Worm (Caenorhabditis elegans): ENCODE results near the gene F44B9.10.

DNA sequence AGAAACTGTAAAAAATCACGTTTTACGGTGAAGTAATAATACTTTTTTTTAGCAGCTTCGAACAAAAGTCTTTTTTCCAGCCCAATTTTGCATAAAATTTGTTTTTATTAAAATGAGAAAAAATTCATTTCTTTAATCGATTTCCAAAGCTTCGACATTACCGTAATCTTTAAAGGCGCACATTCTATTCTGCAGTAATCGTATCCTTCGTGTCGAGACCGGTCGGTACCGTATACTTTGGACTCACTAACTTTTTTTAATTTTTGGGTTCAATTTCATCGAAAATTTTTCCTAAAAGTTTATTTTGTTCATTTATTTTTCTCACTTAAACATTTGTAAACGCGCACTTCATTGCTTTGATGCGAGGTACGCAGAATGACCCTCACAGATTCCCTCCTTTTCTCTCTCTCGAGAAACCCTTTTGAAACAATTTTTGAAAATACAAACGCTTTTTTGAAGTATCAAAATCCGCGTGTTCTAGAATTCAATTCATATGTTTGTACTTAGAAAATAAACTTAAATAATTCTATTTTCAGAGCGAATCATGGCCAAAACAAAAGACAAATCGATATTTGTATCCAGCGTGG lies 46.8 kb downstream of the F44B9.10 start, which contains the start of gene hrpk-2:
- TF ChIP-seq nhr-76 (tag; optimal IDR thresholded peaks at IDR 0.05) (no peak), ama-1 (optimal IDR thresholded peaks at IDR 0.05) (no peak), ceh-16 (tag; optimal IDR thresholded peaks at IDR 0.05) (no peak), nhr-25 (tag; optimal IDR thresholded peaks at IDR 0.05) (no peak), snpc-4 (tag; optimal IDR thresholded peaks at IDR 0.05) (no peak)
